Fruit fly (Drosophila melanogaster): ENCODE measurements around the gene ear.

The ear gene

DNA sequence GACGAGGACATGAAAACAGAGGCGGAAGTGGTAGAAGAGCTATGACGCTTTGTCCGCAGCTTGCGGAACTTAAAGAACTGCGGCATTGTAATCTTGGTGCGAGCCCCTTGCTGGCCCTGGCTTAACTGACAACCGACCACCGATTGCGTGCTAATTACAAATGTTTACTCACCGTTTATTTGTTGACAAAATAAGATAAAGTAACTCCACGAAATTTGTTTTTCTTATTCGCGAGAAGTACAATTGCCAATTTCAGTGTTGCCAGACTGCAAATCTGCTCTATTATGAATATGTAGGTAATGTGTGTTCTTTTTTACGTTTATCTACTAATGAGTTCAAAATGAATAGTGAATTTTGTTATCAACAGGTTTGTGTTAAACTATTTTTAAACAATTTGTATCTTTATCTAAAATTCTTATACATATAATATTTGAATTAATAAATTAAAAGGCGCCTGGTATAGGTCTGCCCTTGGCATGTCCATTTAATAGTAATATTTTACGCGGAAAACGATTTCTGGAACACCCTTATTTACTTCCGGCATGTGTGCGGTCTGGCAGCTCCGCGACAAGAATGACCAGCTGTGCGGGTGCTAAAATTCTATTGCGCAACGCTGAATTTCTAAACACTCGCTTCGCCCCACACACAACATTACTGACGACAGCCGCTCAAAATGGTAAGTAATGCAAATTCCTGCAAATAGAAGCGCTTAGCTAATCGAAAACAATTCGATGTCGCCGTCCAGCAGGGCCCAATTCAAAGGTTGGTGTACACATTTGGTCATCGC lies 36.3 kb downstream of the ear start, which contains the start of the genes Atg4b and Hibch (continued):
- peak; percentile 59; the same call in 1 of the 2 replicates for TF ChIP-seq CG43689 (GFP tag; IDR thresholded peaks at IDR 0.05)
- TF ChIP-seq CG1603 (tag; optimal IDR thresholded peaks at IDR 0.05), result peak; percentile 78
- peak; percentile 48 for TF ChIP-seq Sry-β (GFP tag; optimal IDR thresholded peaks at IDR 0.05)
- TF ChIP-seq Taf1 (GFP tag; IDR thresholded peaks at IDR 0.05), result peak; percentile 61; the same call in 1 of the 2 replicates
- no peak for TF ChIP-seq CG31365 (tag; optimal IDR thresholded peaks at IDR 0.05)
- TF ChIP-seq E2f2 (GFP tag; IDR thresholded peaks at IDR 0.05), result peak; percentile 60
- TF ChIP-seq Max (GFP tag; optimal IDR thresholded peaks at IDR 0.05), result peak; percentile 89
- peak; percentile 84 for TF ChIP-seq BtbVII (GFP tag; optimal IDR thresholded peaks at IDR 0.05)
- TF ChIP-seq Hmx (GFP tag; optimal IDR thresholded peaks at IDR 0.05), result no peak
- no peak for TF ChIP-seq hkb (optimal IDR thresholded peaks at IDR 0.05)
- TF ChIP-seq hkb (GFP tag; IDR thresholded peaks at IDR 0.05), result peak; percentile 57; the same call in 1 of the 2 replicates
- TF ChIP-seq CG13123 (GFP tag; optimal IDR thresholded peaks at IDR 0.05), result peak; percentile 63
- TF ChIP-seq CG3065 (GFP tag; optimal IDR thresholded peaks at IDR 0.05), result peak; percentile 53
- TF ChIP-seq stc (GFP tag; IDR thresholded peaks at IDR 0.05), result peak; percentile 74
- peak; percentile 83 for TF ChIP-seq CG17359 (tag; optimal IDR thresholded peaks at IDR 0.05)
- peak; percentile 83 for TF ChIP-seq Oli (tag; optimal IDR thresholded peaks at IDR 0.05)
- TF ChIP-seq CG13894 (tag; optimal IDR thresholded peaks at IDR 0.05), result no peak
- no peak for TF ChIP-seq Sin3A (optimal IDR thresholded peaks at IDR 0.05)
- peak; percentile 77 for TF ChIP-seq CG8478 (optimal IDR thresholded peaks at IDR 0.05)
- TF ChIP-seq insv (GFP tag; optimal IDR thresholded peaks at IDR 0.05), result peak in 1 of 2 experiments; percentile 70
- TF ChIP-seq CG17186 (GFP tag; optimal IDR thresholded peaks at IDR 0.05), result peak; percentile 37
- no peak for TF ChIP-seq h (optimal IDR thresholded peaks at IDR 0.05)
- TF ChIP-seq Tbp (GFP tag; optimal IDR thresholded peaks at IDR 0.05), result no peak
- no peak for TF ChIP-seq Atf3 (GFP tag; optimal IDR thresholded peaks at IDR 0.05)
- TF ChIP-seq YL-1 (GFP tag; optimal IDR thresholded peaks at IDR 0.05), result peak; percentile 94
- TF ChIP-seq pum (GFP tag; optimal IDR thresholded peaks at IDR 0.05), result peak; percentile 9
- TF ChIP-seq CG9215 (GFP tag; IDR thresholded peaks at IDR 0.05), result peak; percentile 86
- no peak for TF ChIP-seq pan (optimal IDR thresholded peaks at IDR 0.05)
- peak in 1 of 2 experiments; percentile 83 for TF ChIP-seq pan (GFP tag; optimal IDR thresholded peaks at IDR 0.05 in 1 of 2, IDR thresholded peaks at IDR 0.05 in 1 of 2)
- 0 out of 2 replicates have a peak, but pooled peaks have one; percentile 47 for TF ChIP-seq Awh (GFP tag; IDR thresholded peaks at IDR 0.05)
- no peak for TF ChIP-seq CTCF (GFP tag; optimal IDR thresholded peaks at IDR 0.05)
- TF ChIP-seq CG32772 (GFP tag; IDR thresholded peaks at IDR 0.05), result peak; percentile 62
- TF ChIP-seq row (GFP tag; IDR thresholded peaks at IDR 0.05), result peak; percentile 97
- peak; percentile 91 for TF ChIP-seq CG13424 (tag; optimal IDR thresholded peaks at IDR 0.05)
- peak; percentile 82 for TF ChIP-seq caup (GFP tag; optimal IDR thresholded peaks at IDR 0.05; ENCODE audit: severe bottlenecking)
- TF ChIP-seq esg (GFP tag; conservative IDR thresholded peaks at IDR 0.05), result peak; percentile 76
- TF ChIP-seq CG12236 (GFP tag; optimal IDR thresholded peaks at IDR 0.05), result no peak
- TF ChIP-seq CG33557 (GFP tag; optimal IDR thresholded peaks at IDR 0.05), result peak; percentile 84
- TF ChIP-seq Mes4 (GFP tag; optimal IDR thresholded peaks at IDR 0.05), result no peak
- peak; percentile 55 for TF ChIP-seq CG7987 (GFP tag; optimal IDR thresholded peaks at IDR 0.05)
- no peak for TF ChIP-seq Sox100B (GFP tag; optimal IDR thresholded peaks at IDR 0.05)
- peak; percentile 93 for TF ChIP-seq CG2678 (tag; optimal IDR thresholded peaks at IDR 0.05)
- TF ChIP-seq CG12769 (tag; optimal IDR thresholded peaks at IDR 0.05), result no peak
- TF ChIP-seq sima (GFP tag; optimal IDR thresholded peaks at IDR 0.05), result no peak
- peak; percentile 63; the same call in 2 of the 3 replicates for TF ChIP-seq CG14050 (GFP tag; IDR thresholded peaks at IDR 0.05)
- TF ChIP-seq tx (GFP tag; optimal IDR thresholded peaks at IDR 0.05), result peak; percentile 23
- TF ChIP-seq pita (GFP tag; optimal IDR thresholded peaks at IDR 0.05), result no peak
- peak; percentile 1 for TF ChIP-seq CG9609 (GFP tag; optimal IDR thresholded peaks at IDR 0.05)
- peak; percentile 91 for TF ChIP-seq CG18599 (GFP tag; optimal IDR thresholded peaks at IDR 0.05)
- TF ChIP-seq lola (GFP tag; optimal IDR thresholded peaks at IDR 0.05), result peak in 1 of 3 experiments; percentile 86
- 0 out of 2 replicates have a peak, but pooled peaks have one; percentile 13 for TF ChIP-seq Ravus (GFP tag; IDR thresholded peaks at IDR 0.05)
